Worm (Caenorhabditis elegans): ENCODE results near the gene npr-35.

DNA sequence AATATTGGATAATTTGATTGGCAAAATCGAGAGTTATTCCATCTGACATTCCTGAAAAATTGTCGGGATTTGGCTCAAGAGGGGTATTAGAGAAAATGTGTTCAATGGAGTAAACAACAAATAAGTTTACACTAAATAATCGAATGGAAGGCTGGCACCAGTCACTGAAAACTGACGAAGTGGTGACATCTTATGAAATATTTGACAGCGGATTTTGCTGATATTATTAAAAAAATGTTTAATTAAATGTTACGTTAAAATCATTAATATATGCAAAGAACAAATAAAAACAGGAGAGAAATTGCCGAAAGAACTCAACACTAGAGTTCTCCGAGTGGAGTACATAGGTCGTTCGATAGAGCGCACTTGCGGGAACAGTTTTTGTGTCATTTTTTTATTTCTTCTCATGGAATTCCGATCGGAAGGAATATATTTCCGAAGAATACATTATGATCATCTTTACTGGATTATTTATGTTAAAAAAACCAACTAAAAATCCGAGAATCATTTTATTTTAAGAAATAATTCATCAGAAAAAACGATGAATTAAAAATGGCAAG lies 41.9 kb downstream of the npr-35 start, which contains the start of gene tag-322:
- TF ChIP-seq dao-5 (tag; optimal IDR thresholded peaks at IDR 0.05) = no peak
- TF ChIP-seq him-1 (tag; optimal IDR thresholded peaks at IDR 0.05) = no peak
